Fruit fly (Drosophila melanogaster) whole organism, embryonic: ENCODE measurements around the gene Tengl1.

Experiments
- Blimp-1 ChIP-seq: fragments of 200-800 bp; sonication (Bioruptor generic); optimal IDR thresholded peaks from 3 replicates; lab custom pipeline; 2018; ENCODE audit warnings: missing biosample characterization, missing genetic modification characterization, mild to moderate bottlenecking, moderate library complexity, missing genetic modification reagents
- CG10274 ChIP-seq: fragments of 200-800 bp; sonication (Bioruptor generic); optimal IDR thresholded peaks from 3 replicates; lab custom pipeline; 2017; ENCODE audit warnings: missing biosample characterization, mild to moderate bottlenecking, missing genetic modification characterization
- CG11723 ChIP-seq: fragments of 200-800 bp; sonication (Bioruptor generic); optimal IDR thresholded peaks from 2 replicates; lab custom pipeline; 2017; ENCODE audit warnings: missing biosample characterization, mild to moderate bottlenecking, missing genetic modification characterization
- CG1233 ChIP-seq: fragments of 200-800 bp; sonication (Bioruptor generic); optimal IDR thresholded peaks from 4 replicates; lab custom pipeline; 2018; ENCODE audit warnings: missing biosample characterization, mild to moderate bottlenecking, missing genetic modification characterization
- CG12744 ChIP-seq: fragments of 200-800 bp; sonication (Bioruptor generic); optimal IDR thresholded peaks from 2 replicates; lab custom pipeline; 2016; ENCODE audit warnings: missing biosample characterization, missing genetic modification characterization
- CG12769 ChIP-seq: fragments of 200-800 bp; sonication (Bioruptor generic); optimal IDR thresholded peaks from 2 replicates; lab custom pipeline; 2019; ENCODE audit warnings: missing biosample characterization, mild to moderate bottlenecking, missing genetic modification characterization, moderate library complexity
- CG13894 ChIP-seq: fragments of 200-800 bp; sonication (Bioruptor generic); optimal IDR thresholded peaks from 3 replicates; lab custom pipeline; 2018; ENCODE audit warnings: missing biosample characterization, mild to moderate bottlenecking, missing genetic modification characterization, moderate library complexity
- CG14441 ChIP-seq: fragments of 200-800 bp; sonication (Bioruptor generic); IDR thresholded peaks from 2 replicates; pipeline ENCODE4 v1.3.6; 2022; ENCODE audit warnings: missing biosample characterization, missing genetic modification characterization
- CG14667 ChIP-seq: fragments of 200-800 bp; sonication (Bioruptor generic); IDR thresholded peaks from 2 replicates; pipeline ENCODE4 v1.3.6; 2022; ENCODE audit warnings: missing biosample characterization, missing genetic modification characterization
- CG15514 ChIP-seq: fragments of 200-800 bp; sonication (Bioruptor generic); optimal IDR thresholded peaks from 3 replicates; lab custom pipeline; 2017; ENCODE audit warnings: missing biosample characterization, missing genetic modification characterization, mild to moderate bottlenecking, moderate library complexity, missing genetic modification reagents
- CG15601 ChIP-seq: fragments of 200-800 bp; sonication (Bioruptor generic); optimal IDR thresholded peaks from 3 replicates; lab custom pipeline; 2019; ENCODE audit warnings: missing biosample characterization, mild to moderate bottlenecking, missing genetic modification characterization, moderate library complexity
- CG16779 ChIP-seq: fragments of 200-800 bp; sonication (Bioruptor generic); IDR thresholded peaks from 2 replicates; pipeline ENCODE4 v1.3.6; 2022; ENCODE audit warnings: missing biosample characterization, missing genetic modification characterization
- CG17186 ChIP-seq: fragments of 200-800 bp; sonication (Bioruptor generic); optimal IDR thresholded peaks from 3 replicates; lab custom pipeline; 2017; ENCODE audit warnings: missing biosample characterization, missing genetic modification reagents, missing genetic modification characterization
- CG17612 ChIP-seq: fragments of 200-800 bp; sonication (Bioruptor generic); IDR thresholded peaks from 2 replicates; pipeline ENCODE4 v1.3.6; 2022; ENCODE audit warnings: missing biosample characterization, missing genetic modification characterization
- CG31388 ChIP-seq: fragments of 200-800 bp; sonication (Bioruptor generic); optimal IDR thresholded peaks from 2 replicates; lab custom pipeline; 2016; ENCODE audit warnings: missing biosample characterization, missing genetic modification characterization
- CG42726 ChIP-seq: fragments of 200-800 bp; sonication (Bioruptor generic); IDR thresholded peaks from 2 replicates; pipeline ENCODE4 v1.3.6; 2022; ENCODE audit warnings: missing biosample characterization, missing genetic modification characterization; ENCODE audit not compliant: partially characterized antibody
- CG6654 ChIP-seq: fragments of 200-800 bp; sonication (Bioruptor generic); optimal IDR thresholded peaks from 2 replicates; lab custom pipeline; 2017; ENCODE audit warnings: missing biosample characterization, mild to moderate bottlenecking, missing genetic modification characterization
- CG6791 ChIP-seq: fragments of 200-800 bp; sonication (Bioruptor generic); IDR thresholded peaks from 3 replicates; pipeline ENCODE4 v1.3.6; 2022; ENCODE audit warnings: missing biosample characterization, missing genetic modification characterization; ENCODE audit not compliant: partially characterized antibody
- CG9215 ChIP-seq: fragments of 200-800 bp; sonication (Bioruptor generic); IDR thresholded peaks from 2 replicates; pipeline ENCODE4 v1.3.6; 2022; ENCODE audit warnings: missing biosample characterization, missing genetic modification characterization
- CkIIα-i1 ChIP-seq: fragments of 200-800 bp; sonication (Bioruptor generic); IDR thresholded peaks from 2 replicates; pipeline ENCODE4 v1.3.6; 2022; ENCODE audit warnings: missing biosample characterization, missing genetic modification characterization
- D19A ChIP-seq: fragments of 200-800 bp; optimal IDR thresholded peaks from 3 replicates; lab custom pipeline; 2019; ENCODE audit warnings: missing biosample characterization, mild to moderate bottlenecking, missing genetic modification characterization, moderate library complexity
- Deaf1 ChIP-seq: fragments of 200-800 bp; optimal IDR thresholded peaks from 3 replicates; lab custom pipeline; 2019; ENCODE audit warnings: missing biosample characterization, mild to moderate bottlenecking, missing genetic modification characterization, moderate library complexity
- HmgZ ChIP-seq: fragments of 200-800 bp; sonication (Bioruptor generic); optimal IDR thresholded peaks from 2 replicates; lab custom pipeline; 2018; ENCODE audit warnings: missing biosample characterization, mild to moderate bottlenecking, missing genetic modification characterization
- Hmr ChIP-seq: fragments of 200-800 bp; sonication (Bioruptor generic); optimal IDR thresholded peaks from 3 replicates; lab custom pipeline; 2017; ENCODE audit warnings: mild to moderate bottlenecking, missing biosample characterization, missing genetic modification reagents, missing genetic modification characterization
- Kr ChIP-seq: fragments of 200-800 bp; sonication (Bioruptor generic); optimal IDR thresholded peaks from 2 replicates; lab custom pipeline; 2017; ENCODE audit warnings: missing biosample characterization, mild to moderate bottlenecking, missing genetic modification characterization
- Med ChIP-seq: fragments of 200-800 bp; sonication (Bioruptor generic); peaks from one replicate; lab custom pipeline; 2016; ENCODE audit warnings: missing biosample characterization, missing genetic modification characterization, mild to moderate bottlenecking, inconsistent platforms, moderate library complexity
- Nf-YB ChIP-seq: fragments of 200-800 bp; sonication (Bioruptor generic); optimal IDR thresholded peaks from 3 replicates; lab custom pipeline; 2019; ENCODE audit warnings: missing biosample characterization, mild to moderate bottlenecking, missing genetic modification characterization, moderate library complexity
- bbx ChIP-seq: fragments of 200-800 bp; sonication (Bioruptor generic); IDR thresholded peaks from 2 replicates; pipeline ENCODE4 v1.3.6; 2022; ENCODE audit warnings: missing biosample characterization, missing genetic modification characterization; ENCODE audit not compliant: partially characterized antibody
- cad ChIP-seq: fragments of >200 bp; optimal IDR thresholded peaks from 2 replicates; lab custom pipeline; 2017; ENCODE audit warnings: missing biosample characterization, missing genetic modification characterization
- chm ChIP-seq: fragments of 200-800 bp; sonication (Bioruptor generic); IDR thresholded peaks from 2 replicates; pipeline ENCODE4 v1.3.6; 2022; ENCODE audit warnings: missing biosample characterization, missing genetic modification characterization
- dati ChIP-seq: fragments of 200-800 bp; sonication (Bioruptor generic); IDR thresholded peaks from 2 replicates; pipeline ENCODE4 v1.3.6; 2022; ENCODE audit warnings: missing biosample characterization, missing genetic modification characterization
- exex ChIP-seq: fragments of 200-800 bp; sonication (Bioruptor generic); optimal IDR thresholded peaks from 4 replicates; lab custom pipeline; 2018; ENCODE audit warnings: missing biosample characterization, mild to moderate bottlenecking, missing genetic modification characterization, moderate library complexity
- ftz-f1 ChIP-seq: fragments of 200-800 bp; sonication (Bioruptor generic); optimal IDR thresholded peaks from 2 replicates; lab custom pipeline; 2016; ENCODE audit warnings: missing biosample characterization, missing genetic modification characterization
- grau ChIP-seq: fragments of 200-800 bp; optimal IDR thresholded peaks from 3 replicates; lab custom pipeline; 2019; ENCODE audit warnings: missing biosample characterization, mild to moderate bottlenecking, missing genetic modification characterization, moderate library complexity
- hkb ChIP-seq, 2 experiments: fragments of 200-800 bp in 1 of 2; fragments of >200 bp in 1 of 2; sonication (Bioruptor generic) in 1 of 2; IDR thresholded peaks in 1 of 2; optimal IDR thresholded peaks in 1 of 2; 2 replicates each; pipeline versions ENCODE4 v1.3.6 to Lab custom; 2017 to 2022; ENCODE audit warnings: missing biosample characterization in 1 of 2, missing genetic modification characterization in 1 of 2
- insv ChIP-seq, 2 experiments: fragments of 200-800 bp; sonication (Bioruptor generic); optimal IDR thresholded peaks; 3 replicates each; lab custom pipeline; 2016 to 2018; ENCODE audit warnings: missing biosample characterization in 2 of 2, missing genetic modification characterization in 2 of 2
- ken ChIP-seq: fragments of 200-800 bp; sonication (Bioruptor generic); IDR thresholded peaks from 3 replicates; pipeline ENCODE4 v1.3.6; 2022; ENCODE audit warnings: missing biosample characterization, missing genetic modification characterization
- lab ChIP-seq: fragments of 200-800 bp; sonication (Bioruptor generic); optimal IDR thresholded peaks from 3 replicates; lab custom pipeline; 2017; ENCODE audit warnings: missing biosample characterization, missing genetic modification characterization, mild to moderate bottlenecking, moderate library complexity, missing genetic modification reagents
- lbe ChIP-seq: fragments of 200-800 bp; sonication (Bioruptor generic); optimal IDR thresholded peaks from 2 replicates; lab custom pipeline; 2016; ENCODE audit warnings: missing biosample characterization, mild to moderate bottlenecking, missing genetic modification characterization
- nom ChIP-seq: fragments of 200-800 bp; sonication (Bioruptor generic); optimal IDR thresholded peaks from 2 replicates; lab custom pipeline; 2017; ENCODE audit warnings: missing biosample characterization, missing genetic modification characterization, mild to moderate bottlenecking, moderate library complexity, missing genetic modification reagents
- pita ChIP-seq: fragments of 200-800 bp; sonication (Bioruptor generic); optimal IDR thresholded peaks from 2 replicates; lab custom pipeline; 2017; ENCODE audit warnings: missing biosample characterization, mild to moderate bottlenecking, missing genetic modification characterization
- pzg ChIP-seq: fragments of 200-800 bp; sonication (Bioruptor generic); optimal IDR thresholded peaks from 3 replicates; lab custom pipeline; 2018; ENCODE audit warnings: missing biosample characterization, mild to moderate bottlenecking, missing genetic modification characterization, moderate library complexity
- schlank ChIP-seq: fragments of 200-800 bp; sonication (Bioruptor generic); optimal IDR thresholded peaks from 2 replicates; lab custom pipeline; 2018; ENCODE audit warnings: missing biosample characterization, mild to moderate bottlenecking, missing genetic modification characterization
- sd ChIP-seq: fragments of 200-800 bp; sonication (Bioruptor generic); optimal IDR thresholded peaks from 3 replicates; lab custom pipeline; 2018; ENCODE audit warnings: missing biosample characterization, mild to moderate bottlenecking, missing genetic modification characterization, moderate library complexity
- sug ChIP-seq: fragments of 200-800 bp; optimal IDR thresholded peaks from 2 replicates; lab custom pipeline; 2019; ENCODE audit warnings: missing biosample characterization, mild to moderate bottlenecking, missing genetic modification characterization, moderate library complexity
- tll ChIP-seq, 2 experiments: fragments of 200-800 bp in 1 of 2; fragments of >200 bp in 1 of 2; sonication (Bioruptor generic) in 1 of 2; optimal IDR thresholded peaks; 2 replicates each; lab custom pipeline; 2017 to 2019; ENCODE audit warnings: missing biosample characterization in 2 of 2, missing genetic modification characterization in 2 of 2, mild to moderate bottlenecking in 1 of 2, moderate library complexity in 1 of 2
- vnd ChIP-seq: fragments of 200-800 bp; sonication (Bioruptor generic); IDR thresholded peaks from 3 replicates; pipeline ENCODE4 v1.3.6; 2022; ENCODE audit warnings: missing biosample characterization, missing genetic modification characterization; ENCODE audit not compliant: partially characterized antibody
- zen ChIP-seq: fragments of 200-800 bp; sonication (Bioruptor generic); optimal IDR thresholded peaks from 3 replicates; lab custom pipeline; 2018; ENCODE audit warnings: missing biosample characterization, mild to moderate bottlenecking, missing genetic modification characterization, moderate library complexity

Tengl1 gene

DNA sequence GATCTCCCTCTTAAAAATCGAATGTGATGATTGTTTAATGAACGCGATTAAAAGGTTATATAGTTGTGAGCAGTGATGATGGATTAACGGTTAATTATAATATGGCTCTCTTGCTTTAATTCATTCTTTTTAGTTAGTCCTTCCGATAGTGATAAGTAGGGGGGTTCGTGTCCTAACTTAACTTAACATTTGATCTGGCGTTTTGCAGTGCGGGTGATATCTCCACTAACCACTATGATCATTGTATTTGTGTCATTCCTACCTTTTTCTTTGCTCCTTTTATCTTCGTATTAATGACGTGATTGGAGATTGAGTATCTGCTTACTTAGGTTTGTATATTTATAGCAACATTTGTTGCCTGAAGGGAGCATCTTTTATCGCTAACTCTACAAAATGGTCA lies 45.1 kb downstream of the Tengl1 start:
- peak in 1 of 2 experiments; percentile 53 for TF ChIP-seq insv (GFP tag; optimal IDR thresholded peaks at IDR 0.05; lab: Kevin White, UChicago)
- peak; percentile 37 for TF ChIP-seq pita
- no peak for TF ChIP-seq vnd (GFP tag; lab: Robert Waterston, UW)
- no peak for TF ChIP-seq CG1233 (GFP tag; lab: Kevin White, UChicago)
- no peak for TF ChIP-seq CG16779 (GFP tag; lab: Robert Waterston, UW)
- peak; percentile 16 for TF ChIP-seq zen (tag; lab: Kevin White, UChicago)

DNA sequence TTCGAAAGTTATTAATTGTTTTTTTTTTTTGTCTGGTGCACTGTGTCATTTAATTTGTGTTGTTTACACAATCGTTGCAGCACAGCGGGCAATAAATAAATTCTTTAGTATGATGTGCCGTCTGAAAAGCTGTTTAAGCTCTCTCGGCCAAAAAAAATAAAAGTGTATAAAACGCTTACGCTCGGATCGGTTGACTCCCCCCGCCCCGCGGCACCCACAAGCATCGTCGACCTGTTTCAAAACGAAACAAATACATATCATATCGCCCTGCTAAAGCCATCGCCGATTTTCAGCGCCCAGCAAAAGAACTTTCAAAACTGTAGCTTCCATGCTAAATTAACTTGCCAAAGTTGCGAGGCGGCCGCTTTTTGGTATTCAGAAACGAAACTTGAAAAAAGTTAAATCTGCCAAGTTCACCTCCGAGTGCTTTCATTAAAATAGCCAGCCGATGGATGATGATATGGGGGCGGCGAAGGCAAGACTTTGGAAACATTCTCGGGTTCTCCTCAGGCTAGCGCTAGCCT lies 46.0 kb downstream of the Tengl1 start:
- TF ChIP-seq CkIIα-i1 (no peak), exex (peak; percentile 19), CG14667 (GFP tag; lab: Robert Waterston, UW) (no peak), bbx (GFP tag; lab: Robert Waterston, UW) (no peak), Hmr (no peak), sd (peak; percentile 22), Med (GFP tag; lab: Kevin White, UChicago) (peak; percentile 77), Kr (GFP tag; lab: Kevin White, UChicago) (no peak), ftz-f1 (peak; percentile 10), cad (GFP tag; lab: Kevin White, UChicago) (no peak), CG12769 (tag; lab: Kevin White, UChicago) (peak; percentile 22), CG17612 (GFP tag; lab: Robert Waterston, UW) (no peak), sug (tag; lab: Kevin White, UChicago) (peak; percentile 14), CG15601 (tag; lab: Kevin White, UChicago) (no peak), Deaf1 (tag; lab: Kevin White, UChicago) (peak; percentile 12), CG14441 (GFP tag; lab: Robert Waterston, UW) (no peak), CG42726 (no peak), CG13894 (peak; percentile 66), lab (no peak), CG6791 (GFP tag; lab: Robert Waterston, UW) (no peak)

DNA sequence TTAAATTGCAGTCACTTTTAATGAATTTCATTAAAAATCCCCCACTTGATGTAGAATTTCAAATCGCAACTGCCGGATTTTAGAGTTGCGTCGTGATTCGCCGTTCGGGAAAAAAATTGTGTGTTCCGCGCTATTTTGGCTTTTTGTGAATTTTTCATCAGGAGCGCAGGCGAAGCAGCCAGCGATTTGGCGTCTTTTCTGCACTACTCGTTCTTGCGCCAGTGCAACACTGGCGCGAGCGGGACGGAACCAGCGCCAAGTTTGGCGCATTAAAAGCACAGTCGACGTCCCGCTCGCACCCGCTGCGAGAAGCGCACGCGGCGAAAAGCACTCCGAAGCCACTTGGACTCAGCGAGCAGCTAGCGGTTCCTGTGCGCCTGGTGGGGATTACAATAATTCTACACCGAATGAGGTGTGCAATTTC lies 47.0 kb downstream of the Tengl1 start:
- TF ChIP-seq Blimp-1 = no peak
- TF ChIP-seq HmgZ = peak; percentile 87
- TF ChIP-seq CG9215 (GFP tag; lab: Robert Waterston, UW) = no peak
- TF ChIP-seq lbe = peak; percentile 30
- peak; percentile 66 for TF ChIP-seq nom (GFP tag; lab: Kevin White, UChicago)
- peak; percentile 73 for TF ChIP-seq Nf-YB (GFP tag; lab: Kevin White, UChicago)
- peak; percentile 79 for TF ChIP-seq hkb (optimal IDR thresholded peaks at IDR 0.05; lab: Kevin White, UChicago)
- TF ChIP-seq hkb (GFP tag; IDR thresholded peaks at IDR 0.05; lab: Robert Waterston, UW) = no peak
- TF ChIP-seq CG12744 = peak; percentile 46
- peak; percentile 40 for TF ChIP-seq D19A
- peak; percentile 47 for TF ChIP-seq grau (tag; lab: Kevin White, UChicago)
- TF ChIP-seq CG10274 = no peak
- peak; percentile 79 for TF ChIP-seq pzg
- TF ChIP-seq ken = no peak
- peak; percentile 91 for TF ChIP-seq CG15514 (GFP tag; lab: Kevin White, UChicago)
- peak; percentile 49 for TF ChIP-seq CG11723 (GFP tag; lab: Kevin White, UChicago)
- no peak for TF ChIP-seq CG6654 (GFP tag; lab: Kevin White, UChicago)
- TF ChIP-seq chm (GFP tag; lab: Robert Waterston, UW) = no peak
- no peak for TF ChIP-seq tll (GFP tag; optimal IDR thresholded peaks at IDR 0.05; lab: Kevin White, UChicago)
- no peak for TF ChIP-seq dati (GFP tag; lab: Robert Waterston, UW)
- peak; percentile 59 for TF ChIP-seq schlank
- peak; percentile 92 for TF ChIP-seq CG17186 (GFP tag; lab: Kevin White, UChicago)
- TF ChIP-seq CG31388 (GFP tag; lab: Kevin White, UChicago) = peak; percentile 17
